Worm (Caenorhabditis elegans) whole organism, young adult: ENCODE data around the gene M106.8.
A peak's percentile ranks its signal among the peaks of the same experiment; 100 is the strongest.

Experiments
- B0019.2 ChIP-seq: fragments of 200-800 bp; sonication (Bioruptor generic); conservative IDR thresholded peaks from 2 replicates; pipeline ENCODE4 v1.3.6; 2022; ENCODE audit warnings: missing genetic modification reagents, missing genetic modification characterization, missing compliant biosample characterization
- C06A6.2 ChIP-seq: fragments of 200-800 bp; sonication (Bioruptor generic); conservative IDR thresholded peaks from 2 replicates; pipeline ENCODE4 v1.3.6; 2022; ENCODE audit warnings: missing genetic modification characterization, missing compliant biosample characterization
- C17E4.6 ChIP-seq: fragments of 200-800 bp; sonication (Bioruptor generic); IDR thresholded peaks from 2 replicates; pipeline ENCODE4 v1.3.6; 2022; ENCODE audit warnings: missing genetic modification reagents, missing genetic modification characterization, missing compliant biosample characterization
- F23B12.7 ChIP-seq: sonication (generic microtip); optimal IDR thresholded peaks from 2 replicates; lab custom pipeline; 2017; ENCODE audit warnings: missing genetic modification characterization, mild to moderate bottlenecking, missing compliant biosample characterization, antibody characterized with exemption, moderate library complexity; ENCODE audit not compliant: insufficient read depth
- F37B4.10 ChIP-seq: fragments of 200-800 bp; sonication (Bioruptor generic); IDR thresholded peaks from 2 replicates; pipeline ENCODE4 v1.3.6; 2022; ENCODE audit warnings: missing genetic modification characterization, missing compliant biosample characterization
- F39B2.1 ChIP-seq: fragments of 200-800 bp; sonication (Bioruptor generic); IDR thresholded peaks from 2 replicates; pipeline ENCODE4 v1.3.6; 2022; ENCODE audit warnings: missing genetic modification reagents, missing genetic modification characterization, missing compliant biosample characterization
- F52B5.7 ChIP-seq: sonication (generic microtip); optimal IDR thresholded peaks from 2 replicates; lab custom pipeline; 2016; ENCODE audit warnings: mild to moderate bottlenecking, missing genetic modification characterization, missing compliant biosample characterization
- F55B11.4 ChIP-seq: sonication (generic microtip); optimal IDR thresholded peaks from 2 replicates; lab custom pipeline; 2016; ENCODE audit warnings: missing compliant biosample characterization, missing genetic modification characterization, borderline replicate concordance; ENCODE audit not compliant: insufficient read depth
- T07F8.4 ChIP-seq: sonication (generic microtip); optimal IDR thresholded peaks from 2 replicates; lab custom pipeline; 2016; ENCODE audit warnings: mild to moderate bottlenecking, missing genetic modification characterization, moderate library complexity, missing compliant biosample characterization
- Y56A3A.18 ChIP-seq: fragments of 200-800 bp; sonication (Bioruptor generic); IDR thresholded peaks from 2 replicates; pipeline ENCODE4 v1.3.6; 2022; ENCODE audit warnings: missing genetic modification reagents, missing genetic modification characterization, missing compliant biosample characterization
- Y67H2A.10 ChIP-seq: fragments of 200-800 bp; sonication (Bioruptor generic); conservative IDR thresholded peaks from 2 replicates; pipeline ENCODE4 v1.3.6; 2022; ENCODE audit warnings: missing genetic modification reagents, missing genetic modification characterization, missing compliant biosample characterization
- Y95B8A.8 ChIP-seq: fragments of 200-800 bp; sonication (Bioruptor generic); IDR thresholded peaks from 2 replicates; pipeline ENCODE4 v1.3.6; 2022; ENCODE audit warnings: missing genetic modification reagents, missing genetic modification characterization, missing compliant biosample characterization
- athp-1 ChIP-seq: sonication (generic microtip); optimal IDR thresholded peaks from 2 replicates; lab custom pipeline; 2017; ENCODE audit warnings: mild to moderate bottlenecking, missing genetic modification characterization, missing compliant biosample characterization
- attf-3 ChIP-seq: fragments of 200-800 bp; sonication (Bioruptor generic); conservative IDR thresholded peaks from 2 replicates; pipeline ENCODE4 v1.3.6; 2022; ENCODE audit warnings: missing genetic modification reagents, missing genetic modification characterization, missing compliant biosample characterization
- attf-5 ChIP-seq: fragments of 200-800 bp; sonication (Bioruptor generic); optimal IDR thresholded peaks from 2 replicates; lab custom pipeline; 2018; ENCODE audit warnings: mild to moderate bottlenecking, missing genetic modification characterization, missing compliant biosample characterization
- attf-6 ChIP-seq: fragments of 200-800 bp; sonication (Bioruptor generic); IDR thresholded peaks from 2 replicates; pipeline ENCODE4 v1.3.6; 2022; ENCODE audit warnings: missing genetic modification reagents, missing genetic modification characterization, missing compliant biosample characterization
- cebp-2 ChIP-seq: fragments of 200-800 bp; sonication (Bioruptor generic); IDR thresholded peaks from 2 replicates; pipeline ENCODE4 v1.3.6; 2022; ENCODE audit warnings: missing genetic modification characterization, missing compliant biosample characterization
- ceh-100 ChIP-seq: fragments of 200-800 bp; sonication (Bioruptor generic); IDR thresholded peaks from 2 replicates; pipeline ENCODE4 v1.3.6; 2022; ENCODE audit warnings: missing genetic modification reagents, missing genetic modification characterization, missing compliant biosample characterization
- ceh-27 ChIP-seq: fragments of 200-800 bp; sonication (Bioruptor generic); optimal IDR thresholded peaks from 2 replicates; lab custom pipeline; 2018; ENCODE audit warnings: mild to moderate bottlenecking, missing genetic modification characterization, moderate library complexity, missing compliant biosample characterization
- ceh-91 ChIP-seq: fragments of 200-800 bp; sonication (Bioruptor generic); IDR thresholded peaks from 2 replicates; pipeline ENCODE4 v1.3.6; 2022; ENCODE audit warnings: missing genetic modification reagents, missing genetic modification characterization, missing compliant biosample characterization
- chd-7 ChIP-seq: sonication (generic microtip); optimal IDR thresholded peaks from 2 replicates; lab custom pipeline; 2016; ENCODE audit warnings: mild to moderate bottlenecking, missing genetic modification characterization, moderate library complexity, missing compliant biosample characterization
- die-1 ChIP-seq: sonication (generic microtip); optimal IDR thresholded peaks from 2 replicates; lab custom pipeline; 2016; ENCODE audit warnings: missing genotype, mild to moderate bottlenecking, missing genetic modification characterization, missing compliant biosample characterization
- efl-1 ChIP-seq: fragments of 150-350 bp; optimal IDR thresholded peaks from 2 replicates; lab custom pipeline; 2014; ENCODE audit warnings: missing biosample characterization, missing genetic modification reagents, missing genetic modification characterization
- egl-44 ChIP-seq: fragments of 200-800 bp; sonication (Bioruptor generic); IDR thresholded peaks from 2 replicates; pipeline ENCODE4 v1.3.6; 2022; ENCODE audit warnings: missing genetic modification reagents, missing genetic modification characterization, missing compliant biosample characterization
- fkh-3 ChIP-seq: sonication (generic microtip); optimal IDR thresholded peaks from 2 replicates; lab custom pipeline; 2016; ENCODE audit warnings: mild to moderate bottlenecking, missing genetic modification characterization, missing compliant biosample characterization
- gei-17 ChIP-seq: fragments of 200-800 bp; sonication (Bioruptor generic); optimal IDR thresholded peaks from 2 replicates; lab custom pipeline; 2018; ENCODE audit warnings: mild to moderate bottlenecking, missing genetic modification characterization, missing compliant biosample characterization
- him-1 ChIP-seq: sonication (generic microtip); optimal IDR thresholded peaks from 2 replicates; lab custom pipeline; 2016; ENCODE audit warnings: missing genotype, missing genetic modification reagents, missing genetic modification characterization, missing compliant biosample characterization
- hlh-12 ChIP-seq: sonication (generic microtip); optimal IDR thresholded peaks from 2 replicates; lab custom pipeline; 2016; ENCODE audit warnings: missing genetic modification characterization, missing compliant biosample characterization
- hmg-1.2 ChIP-seq: fragments of 200-800 bp; sonication (Bioruptor generic); IDR thresholded peaks from 2 replicates; pipeline ENCODE4 v1.3.6; 2022; ENCODE audit warnings: missing genetic modification reagents, missing genetic modification characterization, missing compliant biosample characterization
- hsf-1 ChIP-seq: fragments of 200-800 bp; sonication (Bioruptor generic); IDR thresholded peaks from 2 replicates; pipeline ENCODE4 v1.3.6; 2022; ENCODE audit warnings: missing genetic modification reagents, missing genetic modification characterization, missing compliant biosample characterization
- lag-1 ChIP-seq: fragments of 200-800 bp; sonication (Bioruptor generic); IDR thresholded peaks from 2 replicates; pipeline ENCODE4 v1.3.6; 2022; ENCODE audit warnings: missing genetic modification reagents, missing genetic modification characterization, missing compliant biosample characterization
- let-526 ChIP-seq: fragments of 200-800 bp; sonication (Bioruptor generic); IDR thresholded peaks from 2 replicates; pipeline ENCODE4 v1.3.6; 2022; ENCODE audit warnings: missing genetic modification reagents, missing genetic modification characterization, missing compliant biosample characterization
- let-607 ChIP-seq, 2 experiments: fragments of 200-800 bp in 1 of 2; sonication (Bioruptor generic) in 1 of 2; sonication (generic microtip) in 1 of 2; optimal IDR thresholded peaks; 2 replicates each; lab custom pipeline; 2016 to 2018; ENCODE audit warnings: mild to moderate bottlenecking in 2 of 2, missing compliant biosample characterization in 2 of 2, missing genetic modification characterization in 2 of 2, moderate library complexity in 2 of 2, missing genotype in 1 of 2
- lir-1 ChIP-seq: fragments of 200-800 bp; sonication (Bioruptor generic); conservative IDR thresholded peaks from 2 replicates; pipeline ENCODE4 v1.3.6; 2022; ENCODE audit warnings: missing genetic modification reagents, missing genetic modification characterization, missing compliant biosample characterization
- lsl-1 ChIP-seq: fragments of 200-800 bp; sonication (Bioruptor generic); optimal IDR thresholded peaks from 2 replicates; lab custom pipeline; 2018; ENCODE audit warnings: mild to moderate bottlenecking, missing genetic modification characterization, moderate library complexity, missing compliant biosample characterization
- madf-3 ChIP-seq: fragments of 200-800 bp; sonication (Bioruptor generic); IDR thresholded peaks from 2 replicates; pipeline ENCODE4 v1.3.6; 2022; ENCODE audit warnings: missing genetic modification reagents, missing genetic modification characterization, missing compliant biosample characterization
- madf-6 ChIP-seq: fragments of 200-800 bp; sonication (Bioruptor generic); IDR thresholded peaks from 2 replicates; pipeline ENCODE4 v1.3.6; 2022; ENCODE audit warnings: missing genetic modification reagents, missing genetic modification characterization, missing compliant biosample characterization
- madf-8 ChIP-seq: fragments of 200-800 bp; sonication (Bioruptor generic); conservative IDR thresholded peaks from 2 replicates; pipeline ENCODE4 v1.3.6; 2022; ENCODE audit warnings: missing genetic modification reagents, missing genetic modification characterization, missing compliant biosample characterization
- mel-28 ChIP-seq: sonication (generic microtip); optimal IDR thresholded peaks from 2 replicates; lab custom pipeline; 2016; ENCODE audit warnings: borderline replicate concordance, mild to moderate bottlenecking, missing genetic modification characterization, missing compliant biosample characterization
- nfya-2 ChIP-seq: fragments of 200-800 bp; sonication (Bioruptor generic); IDR thresholded peaks from 2 replicates; pipeline ENCODE4 v1.3.6; 2022; ENCODE audit warnings: missing genetic modification reagents, missing genetic modification characterization, missing compliant biosample characterization
- nfyb-1 ChIP-seq: fragments of 200-800 bp; sonication (Bioruptor generic); IDR thresholded peaks from 2 replicates; pipeline ENCODE4 v1.3.6; 2022; ENCODE audit warnings: missing genetic modification reagents, missing genetic modification characterization, missing compliant biosample characterization
- nhr-179 ChIP-seq: sonication (generic microtip); optimal IDR thresholded peaks from 2 replicates; lab custom pipeline; 2016; ENCODE audit warnings: mild to moderate bottlenecking, missing genetic modification characterization, missing compliant biosample characterization
- sea-2 ChIP-seq: fragments of 200-800 bp; sonication (Bioruptor generic); IDR thresholded peaks from 2 replicates; pipeline ENCODE4 v1.3.6; 2022; ENCODE audit warnings: missing genetic modification characterization, missing compliant biosample characterization
- snpc-1.1 ChIP-seq: sonication (generic microtip); optimal IDR thresholded peaks from 2 replicates; lab custom pipeline; 2017; ENCODE audit warnings: missing genetic modification characterization, mild to moderate bottlenecking, missing compliant biosample characterization, antibody characterized with exemption, moderate library complexity, missing genotype, missing genetic modification reagents; ENCODE audit not compliant: insufficient read depth
- sptf-2 ChIP-seq: fragments of 200-800 bp; sonication (Bioruptor generic); optimal IDR thresholded peaks from 2 replicates; lab custom pipeline; 2018; ENCODE audit warnings: mild to moderate bottlenecking, missing genetic modification characterization, missing compliant biosample characterization
- tbp1 ChIP-seq: fragments of 200-800 bp; sonication (Bioruptor generic); optimal IDR thresholded peaks from 2 replicates; lab custom pipeline; 2018; ENCODE audit warnings: mild to moderate bottlenecking, missing genetic modification characterization, missing compliant biosample characterization
- tlf-1 ChIP-seq: fragments of 200-800 bp; sonication (Bioruptor generic); optimal IDR thresholded peaks from 2 replicates; lab custom pipeline; 2018; ENCODE audit warnings: mild to moderate bottlenecking, missing genetic modification characterization, missing compliant biosample characterization
- ztf-26 ChIP-seq: sonication (generic microtip); optimal IDR thresholded peaks from 2 replicates; lab custom pipeline; 2017; ENCODE audit warnings: missing genetic modification characterization, missing compliant biosample characterization
- ztf-6 ChIP-seq: fragments of 200-800 bp; sonication (Bioruptor generic); IDR thresholded peaks from 2 replicates; pipeline ENCODE4 v1.3.6; 2022; ENCODE audit warnings: missing genetic modification reagents, missing genetic modification characterization, missing compliant biosample characterization

The M106.8 gene

ce11 chrII:10872541-10872940 is 29.1 kb upstream of the M106.8 start, which contains the start of the genes cyn-4 and copz-1 (continued):
- TF ChIP-seq gei-17 (GFP tag; lab: Kevin White, UChicago) = no peak
- 0 out of 2 replicates have a peak, but pooled peaks have one; percentile 64 for TF ChIP-seq let-526 (GFP tag; lab: Robert Waterston, UW)
- TF ChIP-seq ztf-6 = no peak
- peak; percentile 88 for TF ChIP-seq attf-5 (GFP tag; lab: Kevin White, UChicago)
- TF ChIP-seq nfyb-1 (GFP tag; lab: Robert Waterston, UW) = no peak; the same call in 1 of the 2 replicates
- TF ChIP-seq Y67H2A.10 = 0 out of 2 replicates have a peak, but pooled peaks have one; percentile 42
- no peak for TF ChIP-seq hmg-1.2 (GFP tag; lab: Robert Waterston, UW)
- no peak for TF ChIP-seq mel-28 (tag; lab: Kevin White, UChicago)
- no peak for TF ChIP-seq lag-1 (GFP tag; lab: Robert Waterston, UW)
- TF ChIP-seq C17E4.6 (GFP tag; lab: Robert Waterston, UW) = no peak
- peak; percentile 39; the same call in 1 of the 2 replicates for TF ChIP-seq madf-8
- peak; percentile 84 for TF ChIP-seq B0019.2 (GFP tag; lab: Robert Waterston, UW)
- TF ChIP-seq madf-6 (GFP tag; lab: Robert Waterston, UW) = peak; percentile 75; the same call in 1 of the 2 replicates
- no peak for TF ChIP-seq chd-7
- peak; percentile 33 for TF ChIP-seq him-1 (tag; lab: Kevin White, UChicago)
- TF ChIP-seq attf-6 (GFP tag; lab: Robert Waterston, UW) = no peak
- no peak for TF ChIP-seq sptf-2 (GFP tag; lab: Kevin White, UChicago)
- no peak for TF ChIP-seq sea-2 (GFP tag; lab: Robert Waterston, UW)
- TF ChIP-seq T07F8.4 (tag; lab: Kevin White, UChicago) = no peak
- TF ChIP-seq Y56A3A.18 (GFP tag; lab: Robert Waterston, UW) = no peak
- TF ChIP-seq hlh-12 (tag; lab: Kevin White, UChicago) = no peak
- TF ChIP-seq attf-3 (GFP tag; lab: Robert Waterston, UW) = 0 out of 2 replicates have a peak, but pooled peaks have one; percentile 47
- TF ChIP-seq F37B4.10 (GFP tag; lab: Robert Waterston, UW) = no peak
- TF ChIP-seq athp-1 (tag; lab: Kevin White, UChicago) = peak; percentile 87
- TF ChIP-seq lsl-1 = peak; percentile 70
- TF ChIP-seq tbp1 (GFP tag; lab: Kevin White, UChicago) = peak; percentile 37
- no peak for TF ChIP-seq F52B5.7
- no peak for TF ChIP-seq tlf-1 (GFP tag; lab: Kevin White, UChicago)
- TF ChIP-seq egl-44 (GFP tag; lab: Robert Waterston, UW) = peak; percentile 52; the same call in 1 of the 2 replicates
- peak; percentile 66 for TF ChIP-seq ceh-91 (GFP tag; lab: Robert Waterston, UW)
- peak; percentile 86 for TF ChIP-seq ceh-27 (GFP tag; lab: Kevin White, UChicago)
- TF ChIP-seq lir-1 = no peak
- TF ChIP-seq hsf-1 (GFP tag; lab: Robert Waterston, UW) = no peak
- no peak for TF ChIP-seq nfya-2 (GFP tag; lab: Robert Waterston, UW)
- TF ChIP-seq Y95B8A.8 = no peak
- no peak for TF ChIP-seq snpc-1.1 (tag; lab: Kevin White, UChicago)
- no peak for TF ChIP-seq ztf-26
- TF ChIP-seq madf-3 (GFP tag; lab: Robert Waterston, UW) = no peak
- no peak for TF ChIP-seq die-1 (tag; lab: Kevin White, UChicago)
- TF ChIP-seq F39B2.1 (GFP tag; lab: Robert Waterston, UW) = no peak
- no peak for TF ChIP-seq fkh-3 (tag; lab: Kevin White, UChicago)
- TF ChIP-seq let-607 (tag; optimal IDR thresholded peaks at IDR 0.05; lab: Kevin White, UChicago) = peak in 1 of 2 experiments; percentile 72
- peak; percentile 6 for TF ChIP-seq F23B12.7
- no peak for TF ChIP-seq cebp-2
- no peak for TF ChIP-seq ceh-100 (GFP tag; lab: Robert Waterston, UW)
- TF ChIP-seq C06A6.2 = no peak
- TF ChIP-seq nhr-179 (tag; lab: Kevin White, UChicago) = no peak
- no peak for TF ChIP-seq F55B11.4 (tag; lab: Kevin White, UChicago)
- peak; percentile 40 for TF ChIP-seq efl-1 (GFP tag; lab: Kevin White, UChicago)
